Fruit fly (Drosophila melanogaster): ENCODE measurements around the gene AOX1.

AOX1 gene

DNA sequence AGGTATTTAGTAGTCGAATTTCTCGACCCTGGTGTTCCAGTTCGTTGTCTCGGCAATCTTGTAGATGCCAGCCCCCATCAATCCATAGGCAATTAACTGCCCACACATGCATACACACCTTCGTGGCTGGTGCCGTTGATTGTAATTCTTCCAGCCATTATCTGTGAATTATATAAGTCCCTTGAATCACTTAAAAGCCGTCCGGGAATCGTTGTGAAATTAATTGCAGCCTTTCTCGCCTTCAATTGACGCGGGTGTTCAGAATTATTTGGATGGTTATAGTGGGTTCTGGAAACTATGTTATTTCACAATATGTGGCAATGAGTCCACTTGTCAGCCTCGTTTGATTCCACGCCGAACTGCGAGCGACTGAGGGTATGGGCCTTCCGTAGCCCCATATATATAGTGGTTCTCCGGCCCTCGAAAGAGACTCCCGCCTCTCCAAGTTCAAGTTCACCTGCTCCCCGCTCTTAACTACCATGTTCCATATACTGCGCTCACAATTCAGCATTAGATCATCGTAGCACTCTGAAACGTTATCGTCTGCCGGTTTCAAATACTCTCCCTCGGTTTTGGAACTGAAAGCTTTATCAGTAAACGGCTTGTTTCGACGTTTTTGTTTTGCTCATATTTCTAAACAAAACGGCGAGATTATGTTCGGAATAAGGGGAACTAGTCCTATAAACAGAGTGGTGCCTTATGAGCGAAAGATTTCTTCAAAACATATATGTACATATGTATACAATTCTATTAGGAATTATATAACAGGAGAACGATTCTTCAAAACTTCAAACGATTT is at the start of gene AOX1:
Gene AOX1 (minus strand): TSS at position 375 of the 799 bp plus-strand sequence.
- no peak for TF ChIP-seq CG17801 (GFP tag; optimal IDR thresholded peaks at IDR 0.05; ENCODE audit: partially characterized antibody)

DNA sequence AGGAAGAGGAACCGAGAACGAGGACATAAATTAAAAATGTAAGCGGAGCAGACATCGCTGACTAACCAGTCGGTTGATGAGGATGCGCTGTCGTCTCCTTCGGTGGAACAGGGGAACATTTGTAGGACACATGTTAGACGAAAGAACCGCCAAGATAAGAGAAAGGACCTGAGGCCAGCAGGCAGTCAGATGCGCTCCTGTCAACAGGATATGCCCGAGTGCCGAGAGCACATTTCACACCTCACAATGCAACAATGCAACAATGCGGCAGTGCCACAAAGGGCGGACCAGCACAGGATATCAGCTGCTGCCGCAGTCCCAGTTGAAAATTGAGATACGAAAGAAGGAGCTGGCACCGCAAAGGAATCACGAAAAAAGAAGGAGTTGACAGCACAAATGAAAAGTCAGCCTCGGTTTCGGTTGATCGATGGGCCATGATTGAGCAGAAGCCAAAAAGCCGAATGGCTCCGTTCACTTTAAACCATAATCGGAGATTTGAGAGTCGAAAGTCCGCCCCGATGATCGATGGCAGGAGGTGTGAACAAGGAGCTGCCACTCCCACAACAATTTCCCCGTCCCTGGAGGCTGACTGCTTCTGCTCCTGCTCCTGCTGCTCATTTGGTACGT is 47.5 kb upstream of the AOX1 start:
- TF ChIP-seq CG17801 (GFP tag; optimal IDR thresholded peaks at IDR 0.05; ENCODE audit: partially characterized antibody) = no peak

DNA sequence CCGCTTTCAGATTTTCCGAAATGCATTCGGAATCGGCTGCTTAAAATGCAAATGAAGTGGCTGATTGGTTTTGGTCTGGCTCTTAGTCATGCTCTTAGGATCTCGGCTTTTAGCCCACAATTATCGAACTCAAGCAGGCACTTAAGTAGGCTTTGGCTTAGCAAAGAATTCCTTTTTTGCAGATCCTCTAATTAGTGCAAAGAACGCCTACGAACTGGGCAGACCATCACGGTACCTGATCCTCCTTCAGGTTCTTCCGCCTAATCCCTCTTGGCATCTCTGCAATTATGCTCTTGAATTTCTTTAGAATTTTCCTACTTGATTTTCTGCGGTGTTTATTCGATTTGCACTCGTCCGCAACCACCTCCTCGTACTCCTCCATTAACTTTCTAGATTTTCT is 46.4 kb upstream of the AOX1 start:
- no peak for TF ChIP-seq CG17801 (GFP tag; optimal IDR thresholded peaks at IDR 0.05; ENCODE audit: partially characterized antibody)

DNA sequence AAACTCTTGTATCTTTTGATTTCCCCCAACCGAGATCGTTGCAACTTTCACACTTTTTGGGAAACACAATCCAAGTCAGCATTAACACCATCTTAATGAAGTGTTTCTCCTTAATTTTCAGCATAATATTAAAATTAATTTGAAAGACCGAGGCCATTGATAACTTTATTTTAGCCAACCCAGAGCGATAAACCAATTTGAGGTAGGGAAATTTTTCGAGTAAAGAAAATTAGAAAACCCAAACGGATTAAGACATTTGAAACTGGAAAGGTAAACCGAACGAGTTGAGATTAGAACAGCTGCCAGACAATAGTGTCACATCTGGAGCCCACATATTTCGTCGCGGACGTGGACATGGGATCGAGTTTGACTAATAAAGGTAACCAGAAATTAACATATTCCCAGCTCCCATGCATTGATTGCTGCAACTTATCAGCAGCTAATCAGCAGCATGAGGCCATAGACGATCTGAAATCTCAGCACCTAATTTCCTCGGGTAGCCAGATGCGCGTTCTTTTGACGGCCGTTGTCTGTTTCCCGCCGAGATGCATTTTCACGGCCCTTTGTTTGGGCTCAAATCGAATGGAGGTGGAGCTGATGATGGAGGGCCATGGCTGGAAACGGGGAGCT is 45.5 kb upstream of the AOX1 start:
- TF ChIP-seq CG17801 (GFP tag; optimal IDR thresholded peaks at IDR 0.05; ENCODE audit: partially characterized antibody) = no peak

DNA sequence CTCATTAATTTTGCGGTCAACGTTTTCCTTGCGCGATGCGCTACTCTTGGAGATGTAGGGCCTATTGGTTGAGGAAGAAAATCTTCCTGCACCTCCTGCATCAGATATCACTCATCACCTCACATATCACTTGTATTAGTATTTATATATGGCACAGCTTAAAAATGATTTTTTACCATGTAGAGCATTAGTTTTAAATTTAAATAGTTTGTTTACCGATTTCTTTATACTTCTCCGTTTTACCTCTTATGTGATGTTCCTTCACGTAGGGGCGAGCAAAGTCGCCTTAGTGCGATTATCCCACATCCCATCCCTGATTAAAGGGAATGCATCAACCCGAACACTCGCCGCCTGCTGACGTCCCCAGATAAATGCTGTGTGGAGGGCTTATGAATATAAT is 43.6 kb upstream of the AOX1 start:
- no peak for TF ChIP-seq CG17801 (GFP tag; optimal IDR thresholded peaks at IDR 0.05; ENCODE audit: partially characterized antibody)

DNA sequence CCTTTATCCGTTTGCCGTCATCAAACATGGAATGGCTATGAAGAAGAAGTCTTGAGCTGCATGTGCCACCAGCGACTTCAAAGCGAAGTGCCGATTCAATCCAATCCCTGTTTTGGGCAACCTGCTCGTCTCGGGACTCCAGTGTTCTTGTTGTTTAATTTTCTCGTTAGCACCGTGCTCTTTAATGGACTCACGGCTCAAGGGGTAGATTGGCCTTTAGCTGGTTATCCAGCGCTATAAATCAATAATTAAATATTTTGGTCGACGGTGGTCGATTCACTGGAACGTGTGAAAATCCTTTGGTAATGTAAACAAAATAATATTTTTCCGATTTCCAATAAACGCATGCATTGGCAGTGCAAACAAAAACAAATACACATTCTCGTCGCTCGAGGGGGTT is 42.6 kb upstream of the AOX1 start:
- no peak for TF ChIP-seq CG17801 (GFP tag; optimal IDR thresholded peaks at IDR 0.05; ENCODE audit: partially characterized antibody)

DNA sequence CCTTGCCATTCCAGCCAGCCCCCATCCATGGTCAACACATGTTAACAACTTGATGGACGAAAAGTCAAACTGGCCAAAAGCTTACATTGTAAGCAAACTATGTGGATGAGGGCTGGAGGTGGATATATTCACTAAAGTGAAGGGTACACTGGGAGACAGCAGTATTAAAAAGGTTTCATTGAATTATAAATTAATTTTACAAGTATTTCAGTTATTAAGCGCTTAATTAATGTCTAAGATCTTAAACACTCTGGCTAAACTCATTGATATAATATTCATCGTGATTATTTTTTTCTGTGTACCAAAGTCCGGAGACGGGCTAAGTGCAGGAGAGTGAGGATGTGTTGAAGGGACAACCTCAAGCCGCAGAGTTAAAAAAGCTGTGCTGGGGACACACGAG is 31.5 kb upstream of the AOX1 start:
- TF ChIP-seq CG17801 (GFP tag; optimal IDR thresholded peaks at IDR 0.05; ENCODE audit: partially characterized antibody) = no peak

DNA sequence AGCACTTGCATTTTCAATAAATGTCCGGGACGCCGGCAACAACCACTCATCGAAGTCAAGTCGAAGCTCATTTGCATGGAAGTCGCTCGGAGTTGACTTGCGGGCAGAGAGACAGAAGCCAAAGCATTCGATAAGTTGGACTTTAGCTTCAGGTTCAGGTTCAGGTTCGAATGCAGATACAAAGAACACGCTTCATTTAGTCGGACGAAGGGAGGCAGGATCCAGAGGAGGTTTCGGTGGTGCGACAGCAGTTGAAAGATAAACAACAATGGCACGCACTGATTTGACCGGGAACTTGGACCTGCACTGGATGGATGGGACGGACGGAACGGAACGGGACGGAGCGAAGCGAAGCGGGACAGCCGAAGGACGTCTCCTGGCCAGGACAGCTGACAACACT is 30.8 kb upstream of the AOX1 start:
- no peak for TF ChIP-seq CG17801 (GFP tag; optimal IDR thresholded peaks at IDR 0.05; ENCODE audit: partially characterized antibody)

DNA sequence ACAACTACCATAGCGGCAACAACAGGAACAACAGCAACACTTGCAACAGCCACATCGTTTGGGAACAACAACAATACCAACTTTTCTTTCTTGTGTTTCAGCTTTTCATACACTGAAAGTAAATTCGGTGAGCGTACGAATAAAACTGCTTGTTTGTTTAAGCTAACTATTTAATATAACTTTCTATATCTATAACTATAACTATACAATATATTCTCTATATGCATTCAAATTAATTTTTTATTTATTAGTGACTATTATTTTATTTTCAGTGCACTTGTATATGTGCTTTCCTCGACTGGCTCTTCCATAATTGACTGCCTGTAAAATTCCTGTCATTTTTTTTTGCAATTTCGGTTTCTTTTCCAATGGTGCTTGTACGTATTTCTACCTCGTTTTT is 29.9 kb upstream of the AOX1 start:
- no peak for TF ChIP-seq CG17801 (GFP tag; optimal IDR thresholded peaks at IDR 0.05; ENCODE audit: partially characterized antibody)

DNA sequence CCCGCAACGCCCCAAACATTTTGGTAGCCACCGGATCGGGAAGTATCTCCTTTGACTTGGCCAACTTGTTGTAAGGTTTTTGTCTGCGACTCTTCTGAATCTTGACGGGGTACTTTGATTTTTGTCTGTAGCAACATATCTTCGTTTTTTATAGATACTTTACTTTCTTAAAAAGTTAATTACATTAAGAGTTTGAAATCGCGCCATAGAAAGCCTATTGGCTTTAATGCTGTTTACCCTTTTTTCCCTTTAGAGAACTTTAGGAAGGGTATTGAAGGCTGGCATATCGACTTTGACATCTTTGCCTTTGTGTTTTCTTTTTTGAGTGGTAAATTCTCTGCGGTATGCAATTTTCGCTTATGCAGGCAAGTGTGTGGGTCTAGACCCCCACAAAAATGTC is 29.2 kb upstream of the AOX1 start:
- no peak for TF ChIP-seq CG17801 (GFP tag; optimal IDR thresholded peaks at IDR 0.05; ENCODE audit: partially characterized antibody)

DNA sequence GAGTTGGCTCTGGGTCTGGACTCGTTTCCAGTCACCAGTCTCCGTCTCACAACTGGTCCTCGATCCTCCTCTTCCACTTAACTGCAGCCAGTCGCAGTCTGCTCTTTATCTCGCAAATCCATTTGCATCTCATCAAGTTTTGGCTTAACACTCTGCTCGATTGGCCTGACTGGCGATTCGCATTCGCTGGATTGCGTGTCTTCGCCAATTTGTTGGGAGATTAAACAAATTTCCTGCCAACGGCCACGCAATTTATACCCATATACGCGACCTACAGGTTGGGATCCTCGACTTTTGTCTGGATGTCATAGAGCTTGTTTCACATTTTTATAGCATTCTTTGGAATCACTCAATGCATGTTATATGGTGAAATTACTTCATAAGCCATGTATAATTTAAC is 20.2 kb upstream of the AOX1 start:
- TF ChIP-seq CG17801 (GFP tag; optimal IDR thresholded peaks at IDR 0.05; ENCODE audit: partially characterized antibody) = no peak

DNA sequence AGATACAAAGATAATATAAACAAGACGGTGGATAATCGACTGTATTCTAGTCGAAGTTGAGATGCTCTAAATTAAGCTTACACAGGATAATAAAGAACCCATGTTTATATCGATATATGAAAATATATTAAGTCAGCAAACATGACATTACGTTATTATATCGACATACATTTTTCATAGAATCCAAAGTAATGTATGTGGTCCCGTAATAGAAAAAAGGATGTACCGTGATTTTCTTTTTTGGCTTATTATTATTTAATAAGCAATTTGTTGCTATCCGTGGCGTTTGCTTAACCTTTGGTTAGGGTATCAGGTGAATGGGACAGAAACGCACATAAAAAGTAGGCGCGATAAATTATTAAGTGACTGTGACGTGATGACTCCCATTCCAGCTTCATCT is 19.4 kb upstream of the AOX1 start:
- no peak for TF ChIP-seq CG17801 (GFP tag; optimal IDR thresholded peaks at IDR 0.05; ENCODE audit: partially characterized antibody)

DNA sequence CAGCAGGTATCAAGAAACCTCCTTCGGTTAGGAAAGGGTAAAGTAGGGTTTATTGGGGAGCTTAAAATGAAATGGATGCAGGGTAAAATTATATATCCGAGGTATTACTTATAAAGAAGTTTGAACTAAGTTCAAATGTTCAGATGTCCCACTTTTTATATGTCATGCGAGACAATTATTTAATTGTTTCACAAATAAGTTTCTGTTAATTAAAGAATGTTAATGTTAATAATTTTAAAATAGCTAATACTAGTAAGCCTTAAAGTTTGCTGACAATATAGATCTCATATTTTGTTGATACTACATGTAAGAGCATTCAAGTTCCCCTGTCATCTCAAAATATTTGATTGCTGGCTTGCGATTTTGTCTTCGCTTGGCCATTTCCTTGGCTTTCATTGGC is 17.6 kb upstream of the AOX1 start:
- TF ChIP-seq CG17801 (GFP tag; optimal IDR thresholded peaks at IDR 0.05; ENCODE audit: partially characterized antibody) = no peak

DNA sequence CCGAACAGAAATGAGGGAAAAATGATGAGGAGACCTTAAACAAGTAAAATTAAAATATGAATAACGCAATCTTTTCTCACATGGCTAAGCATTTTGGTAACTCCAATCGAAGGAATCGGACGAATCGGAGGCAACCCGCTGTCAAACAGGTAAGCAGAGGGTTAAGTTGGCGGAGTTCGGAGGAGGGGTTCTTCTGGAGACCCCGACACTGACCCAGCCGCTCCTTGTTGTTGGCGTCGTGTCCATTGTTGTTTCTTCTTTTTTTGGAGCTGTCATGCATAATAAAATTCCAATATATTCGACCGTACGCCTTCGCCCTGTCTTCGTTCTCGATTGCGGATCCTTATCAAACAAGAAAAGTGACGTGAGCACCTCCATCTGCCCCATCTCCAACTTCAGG is 16.5 kb upstream of the AOX1 start:
- no peak for TF ChIP-seq CG17801 (GFP tag; optimal IDR thresholded peaks at IDR 0.05; ENCODE audit: partially characterized antibody)

DNA sequence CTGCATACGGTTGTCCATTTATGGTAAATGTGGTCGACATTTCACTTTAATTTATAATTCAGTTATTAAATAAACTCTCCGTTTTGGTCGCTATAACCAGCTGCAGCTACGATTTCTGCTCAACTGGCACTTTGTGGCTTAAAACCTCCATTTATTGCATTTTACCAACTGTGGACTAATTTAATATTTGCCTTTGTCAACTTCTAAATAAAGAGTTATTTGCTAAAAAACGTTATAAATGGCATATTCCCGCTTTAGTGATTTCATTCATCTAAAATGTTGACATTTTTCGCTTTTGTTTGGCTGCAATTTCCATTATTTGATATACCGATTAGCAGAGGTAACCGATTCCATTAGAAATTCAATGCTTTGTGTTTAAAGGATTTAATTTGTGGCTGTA is 15.6 kb upstream of the AOX1 start, which contains the start of gene AOX4:
Gene AOX4 (minus strand): TSS at position 101 of the 400 bp plus-strand sequence.
- TF ChIP-seq CG17801 (GFP tag; optimal IDR thresholded peaks at IDR 0.05; ENCODE audit: partially characterized antibody) = no peak

Data from ovary, adult (tissue).